Worm (Caenorhabditis elegans) whole organism, L1 larva: ENCODE measurements around the gene F35D2.3.

Experiments
- C04F5.9 ChIP-seq: sonication (generic microtip); optimal IDR thresholded peaks from 2 replicates; lab custom pipeline; 2016; ENCODE audit warnings: missing genetic modification characterization, missing compliant biosample characterization
- C16A3.4 ChIP-seq: fragments of 150-350 bp; optimal IDR thresholded peaks from 2 replicates; lab custom pipeline; 2014; ENCODE audit warnings: missing biosample characterization, missing genetic modification characterization
- F16B12.6 ChIP-seq: fragments of 150-350 bp; optimal IDR thresholded peaks from 2 replicates; lab custom pipeline; 2014; ENCODE audit warnings: missing biosample characterization, missing genetic modification characterization
- Y116A8C.19 ChIP-seq: sonication (generic microtip); optimal IDR thresholded peaks from 2 replicates; lab custom pipeline; 2016; ENCODE audit warnings: missing compliant biosample characterization, missing genetic modification characterization, borderline replicate concordance
- alr-1 ChIP-seq: fragments of 200-800 bp; sonication (Bioruptor generic); optimal IDR thresholded peaks from 2 replicates; lab custom pipeline; 2018; ENCODE audit warnings: borderline replicate concordance, mild to moderate bottlenecking, missing genetic modification characterization, missing compliant biosample characterization
- aly-2 ChIP-seq: fragments of 150-350 bp; optimal IDR thresholded peaks from 2 replicates; lab custom pipeline; 2014; ENCODE audit warnings: missing biosample characterization, missing genetic modification characterization
- ama-1 ChIP-seq: fragments of 150-350 bp; optimal IDR thresholded peaks from 2 replicates; lab custom pipeline; 2014
- blmp-1 ChIP-seq: fragments of 150-350 bp; optimal IDR thresholded peaks from 2 replicates; lab custom pipeline; 2014; ENCODE audit warnings: missing biosample characterization, missing genetic modification characterization
- ceh-8 ChIP-seq: fragments of 200-800 bp; sonication (Bioruptor generic); optimal IDR thresholded peaks from 2 replicates; lab custom pipeline; 2018; ENCODE audit warnings: mild to moderate bottlenecking, missing genetic modification characterization, moderate library complexity, missing compliant biosample characterization
- ceh-82 ChIP-seq, 3 experiments: fragments of 150-350 bp in 1 of 3; sonication (generic microtip) in 2 of 3; optimal IDR thresholded peaks; 2 replicates each; lab custom pipeline; 2014 to 2017; ENCODE audit warnings: missing biosample characterization in 3 of 3, missing genetic modification characterization in 3 of 3
- ceh-88 ChIP-seq: fragments of 200-800 bp; sonication (Bioruptor generic); IDR thresholded peaks from 2 replicates; pipeline ENCODE4 v1.3.6; 2022; ENCODE audit warnings: missing genetic modification characterization, missing compliant biosample characterization
- ceh-90 ChIP-seq: sonication (generic microtip); optimal IDR thresholded peaks from 2 replicates; lab custom pipeline; 2016; ENCODE audit warnings: missing genetic modification characterization, missing compliant biosample characterization
- dpl-1 ChIP-seq, 3 experiments: fragments of 150-350 bp in 2 of 3; sonication (generic microtip) in 1 of 3; optimal IDR thresholded peaks; 2 replicates each; lab custom pipeline; 2014 to 2017; ENCODE audit warnings: missing biosample characterization in 3 of 3, missing genetic modification characterization in 3 of 3, missing genetic modification reagents in 3 of 3
- dsc-1 ChIP-seq: sonication (generic microtip); optimal IDR thresholded peaks from 2 replicates; lab custom pipeline; 2016; ENCODE audit warnings: mild to moderate bottlenecking, missing genetic modification characterization, missing compliant biosample characterization
- efl-3 ChIP-seq: fragments of 200-800 bp; sonication (Bioruptor generic); optimal IDR thresholded peaks from 2 replicates; lab custom pipeline; 2018; ENCODE audit warnings: mild to moderate bottlenecking, missing genetic modification characterization, missing compliant biosample characterization
- elt-2 ChIP-seq: sonication (generic microtip); optimal IDR thresholded peaks from 2 replicates; lab custom pipeline; 2016; ENCODE audit warnings: missing genetic modification characterization, mild to moderate bottlenecking, inconsistent platforms, missing compliant biosample characterization, missing genetic modification reagents
- elt-3 ChIP-seq, 6 experiments: fragments of 150-350 bp in 1 of 6; sonication (generic microtip); optimal IDR thresholded peaks; 2 replicates each; lab custom pipeline; 2017 to 2018; ENCODE audit warnings: missing biosample characterization in 6 of 6, missing genetic modification characterization in 6 of 6, inconsistent platforms in 1 of 6
- fkh-10 ChIP-seq: sonication (generic microtip); optimal IDR thresholded peaks from 2 replicates; lab custom pipeline; 2017; ENCODE audit warnings: missing biosample characterization, missing genetic modification reagents, missing genetic modification characterization
- grh-1 ChIP-seq: fragments of 200-800 bp; sonication (Bioruptor generic); IDR thresholded peaks from 2 replicates; pipeline ENCODE4 v1.3.6; 2022; ENCODE audit warnings: missing genetic modification reagents, missing genetic modification characterization, missing compliant biosample characterization
- hlh-17 ChIP-seq: fragments of 200-800 bp; sonication (Bioruptor generic); optimal IDR thresholded peaks from 2 replicates; lab custom pipeline; 2018; ENCODE audit warnings: missing genetic modification characterization, mild to moderate bottlenecking, missing compliant biosample characterization, moderate library complexity, borderline replicate concordance
- hlh-4 ChIP-seq: sonication (generic microtip); optimal IDR thresholded peaks from 2 replicates; lab custom pipeline; 2016; ENCODE audit warnings: mild to moderate bottlenecking, missing genetic modification characterization, missing compliant biosample characterization
- hpl-2 ChIP-seq: fragments of 150-350 bp; optimal IDR thresholded peaks from 2 replicates; lab custom pipeline; 2014; ENCODE audit warnings: missing biosample characterization, missing genetic modification reagents, missing genetic modification characterization
- jun-1 ChIP-seq: fragments of 150-350 bp; optimal IDR thresholded peaks from 2 replicates; lab custom pipeline; 2014; ENCODE audit warnings: missing biosample characterization, missing genetic modification reagents, missing genetic modification characterization
- lin-13 ChIP-seq: fragments of 150-350 bp; optimal IDR thresholded peaks from 2 replicates; lab custom pipeline; 2014; ENCODE audit warnings: missing biosample characterization, missing genetic modification reagents, missing genetic modification characterization
- lin-14 ChIP-seq: fragments of 200-800 bp; sonication (Bioruptor generic); optimal IDR thresholded peaks from 2 replicates; lab custom pipeline; 2018; ENCODE audit warnings: mild to moderate bottlenecking, missing genetic modification characterization, moderate library complexity, missing compliant biosample characterization
- lin-35 ChIP-seq, 2 experiments: fragments of 150-350 bp; optimal IDR thresholded peaks; 2 replicates each; lab custom pipeline; 2014; ENCODE audit warnings: missing biosample characterization in 2 of 2, missing genetic modification characterization in 2 of 2, missing genetic modification reagents in 2 of 2
- mab-9 ChIP-seq: fragments of 200-800 bp; sonication (Bioruptor generic); IDR thresholded peaks from 2 replicates; pipeline ENCODE4 v1.3.6; 2022; ENCODE audit warnings: missing genetic modification reagents, missing genetic modification characterization, missing compliant biosample characterization
- mdl-1 ChIP-seq, 2 experiments: fragments of 150-350 bp; optimal IDR thresholded peaks; 2 replicates each; lab custom pipeline; 2014 to 2017; ENCODE audit warnings: missing biosample characterization in 2 of 2, missing genetic modification characterization in 2 of 2, inconsistent platforms in 1 of 2
- mef-2 ChIP-seq: fragments of 150-350 bp; optimal IDR thresholded peaks from 2 replicates; lab custom pipeline; 2014; ENCODE audit warnings: missing biosample characterization, missing genetic modification characterization
- mep-1 ChIP-seq: fragments of 150-350 bp; optimal IDR thresholded peaks from 2 replicates; lab custom pipeline; 2014; ENCODE audit warnings: missing biosample characterization, missing genetic modification characterization
- nhr-11 ChIP-seq: fragments of 150-350 bp; optimal IDR thresholded peaks from 2 replicates; lab custom pipeline; 2014; ENCODE audit warnings: missing biosample characterization, missing genetic modification characterization
- nhr-12 ChIP-seq: sonication (generic microtip); optimal IDR thresholded peaks from 2 replicates; lab custom pipeline; 2017; ENCODE audit warnings: missing biosample characterization, missing genetic modification characterization
- nhr-19 ChIP-seq: fragments of 200-800 bp; sonication (Bioruptor generic); conservative IDR thresholded peaks from 2 replicates; pipeline ENCODE4 v1.3.6; 2022; ENCODE audit warnings: missing genetic modification characterization, missing compliant biosample characterization
- nhr-20 ChIP-seq: sonication (generic microtip); optimal IDR thresholded peaks from 2 replicates; lab custom pipeline; 2016; ENCODE audit warnings: mild to moderate bottlenecking, missing genetic modification characterization, missing compliant biosample characterization
- nhr-237 ChIP-seq: fragments of 150-350 bp; optimal IDR thresholded peaks from 2 replicates; lab custom pipeline; 2014; ENCODE audit warnings: missing biosample characterization, missing genetic modification characterization
- nhr-71 ChIP-seq: sonication (generic microtip); optimal IDR thresholded peaks from 2 replicates; lab custom pipeline; 2016; ENCODE audit warnings: mild to moderate bottlenecking, missing genetic modification characterization, moderate library complexity, missing compliant biosample characterization
- nhr-77 ChIP-seq: fragments of 150-350 bp; optimal IDR thresholded peaks from 2 replicates; lab custom pipeline; 2014; ENCODE audit warnings: missing biosample characterization, missing genetic modification characterization
- nhr-85 ChIP-seq: sonication (generic microtip); peaks from one replicate; lab custom pipeline; 2016; ENCODE audit warnings: missing genetic modification characterization, inconsistent platforms, missing compliant biosample characterization
- nhr-90 ChIP-seq: sonication (generic microtip); optimal IDR thresholded peaks from 2 replicates; lab custom pipeline; 2016; ENCODE audit warnings: mild to moderate bottlenecking, missing genetic modification characterization, missing compliant biosample characterization; ENCODE audit not compliant: poor library complexity
- pag-3 ChIP-seq: sonication (generic microtip); optimal IDR thresholded peaks from 2 replicates; lab custom pipeline; 2017; ENCODE audit warnings: missing genetic modification characterization, mild to moderate bottlenecking, missing compliant biosample characterization, antibody characterized with exemption, borderline replicate concordance; ENCODE audit not compliant: insufficient read depth
- pax-3 ChIP-seq: fragments of 200-800 bp; sonication (Bioruptor generic); optimal IDR thresholded peaks from 2 replicates; lab custom pipeline; 2018; ENCODE audit warnings: mild to moderate bottlenecking, missing genetic modification characterization, moderate library complexity, missing compliant biosample characterization
- rnt-1 ChIP-seq: sonication (generic microtip); optimal IDR thresholded peaks from 2 replicates; lab custom pipeline; 2016; ENCODE audit warnings: mild to moderate bottlenecking, missing genetic modification characterization, moderate library complexity, missing compliant biosample characterization
- skn-1 ChIP-seq: fragments of 150-350 bp; optimal IDR thresholded peaks from 2 replicates; lab custom pipeline; 2014; ENCODE audit warnings: missing biosample characterization, missing genetic modification characterization
- snu-23 ChIP-seq: sonication (generic microtip); optimal IDR thresholded peaks from 2 replicates; lab custom pipeline; 2016; ENCODE audit warnings: missing genetic modification characterization, missing compliant biosample characterization
- sup-37 ChIP-seq: fragments of 200-800 bp; sonication (Bioruptor generic); optimal IDR thresholded peaks from 2 replicates; lab custom pipeline; 2018; ENCODE audit warnings: mild to moderate bottlenecking, missing genetic modification characterization, missing compliant biosample characterization
- swsn-7 ChIP-seq: sonication (generic microtip); optimal IDR thresholded peaks from 2 replicates; lab custom pipeline; 2016; ENCODE audit warnings: missing genetic modification characterization, missing compliant biosample characterization
- tbx-2 ChIP-seq: sonication (generic microtip); optimal IDR thresholded peaks from 2 replicates; lab custom pipeline; 2016; ENCODE audit warnings: missing genetic modification characterization, missing compliant biosample characterization
- xbp-1 ChIP-seq: sonication (generic microtip); optimal IDR thresholded peaks from 2 replicates; lab custom pipeline; 2016; ENCODE audit warnings: missing genetic modification characterization, missing compliant biosample characterization
- ztf-11 ChIP-seq, 2 experiments: sonication (generic microtip); optimal IDR thresholded peaks; 2 replicates each; lab custom pipeline; 2016 to 2017; ENCODE audit warnings: missing genetic modification characterization in 2 of 2, missing biosample characterization in 1 of 2, missing compliant biosample characterization in 1 of 2

F35D2.3 gene

DNA sequence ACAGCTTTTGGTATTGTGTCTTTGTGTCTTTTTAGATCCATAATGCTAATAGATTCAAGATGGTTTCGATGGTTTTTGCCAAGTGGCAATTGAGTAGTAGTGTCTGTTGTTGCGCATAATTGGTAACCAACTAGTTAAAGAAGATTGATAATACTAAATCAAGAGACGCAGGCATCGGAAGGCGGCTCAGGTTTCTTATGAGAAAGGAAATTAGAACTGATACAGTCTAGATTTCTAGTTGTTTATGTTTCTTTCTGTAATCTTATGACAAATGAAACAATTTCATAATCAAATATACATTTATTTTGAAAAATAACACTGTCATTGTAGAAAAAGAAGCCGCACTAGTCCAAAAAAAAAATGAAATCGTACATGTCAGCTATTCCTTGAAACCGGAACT lies 16.6 kb upstream of the F35D2.3 start, which contains the start of gene ZK1290.10:
TSS of gene ZK1290.10 (minus strand) at position 101 of the 400 bp plus-strand sequence.
- TF ChIP-seq ceh-8 = no peak
- TF ChIP-seq efl-3 (GFP tag; lab: Kevin White, UChicago) = no peak
- no peak for TF ChIP-seq xbp-1 (tag; lab: Kevin White, UChicago)
- TF ChIP-seq nhr-71 (tag; lab: Kevin White, UChicago) = no peak
- TF ChIP-seq sup-37 (GFP tag; lab: Kevin White, UChicago) = no peak
- TF ChIP-seq nhr-237 (tag; lab: Kevin White, UChicago) = no peak
- TF ChIP-seq blmp-1 (tag; lab: Kevin White, UChicago) = no peak

DNA sequence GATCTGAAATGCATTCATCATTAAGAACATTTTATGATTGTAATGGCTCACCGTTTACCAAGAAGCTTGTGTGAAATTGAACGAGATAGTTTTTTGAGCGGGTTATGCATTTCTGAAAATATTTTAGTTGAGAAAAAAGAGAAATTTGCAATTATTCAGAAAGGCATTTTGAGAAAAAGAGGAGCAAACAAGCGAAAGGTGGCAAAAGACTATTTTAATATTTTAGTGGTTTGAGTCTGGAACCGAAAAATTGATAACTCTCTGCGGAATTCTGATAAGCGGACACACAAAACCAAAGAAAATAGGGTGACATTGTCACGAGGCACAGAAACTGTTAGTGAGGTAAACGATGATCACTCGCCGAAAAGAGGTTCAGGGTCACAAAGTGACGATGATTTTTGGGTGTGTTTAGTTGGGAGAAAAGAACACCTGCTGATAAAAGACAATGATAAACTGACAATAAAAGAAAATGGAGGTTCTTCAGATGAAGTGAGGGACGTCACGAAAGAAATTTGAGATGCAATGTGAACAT lies 15.6 kb upstream of the F35D2.3 start:
- TF ChIP-seq mab-9 (GFP tag; lab: Robert Waterston, UW) = no peak
- peak; percentile 53 for TF ChIP-seq nhr-85 (tag; lab: Kevin White, UChicago)
- TF ChIP-seq dsc-1 = no peak
- TF ChIP-seq mep-1 = peak; percentile 0
- no peak for TF ChIP-seq ama-1 (lab: Kevin White, UChicago)
- TF ChIP-seq ceh-82 (tag; optimal IDR thresholded peaks at IDR 0.05; lab: Kevin White, UChicago) = no peak
- TF ChIP-seq ceh-8 = no peak
- TF ChIP-seq F16B12.6 (tag; lab: Kevin White, UChicago) = no peak
- no peak for TF ChIP-seq C04F5.9 (tag; lab: Kevin White, UChicago)
- TF ChIP-seq nhr-19 = peak; percentile 27; the same call in 1 of the 2 replicates
- TF ChIP-seq pax-3 = no peak
- TF ChIP-seq grh-1 = no peak
- no peak for TF ChIP-seq fkh-10 (GFP tag; lab: Kevin White, UChicago)
- peak; percentile 58 for TF ChIP-seq nhr-20 (tag; lab: Kevin White, UChicago)
- TF ChIP-seq skn-1 (tag; lab: Kevin White, UChicago) = peak; percentile 2
- no peak for TF ChIP-seq ztf-11 (tag; optimal IDR thresholded peaks at IDR 0.05; lab: Kevin White, UChicago)
- TF ChIP-seq jun-1 = no peak
- no peak for TF ChIP-seq pag-3 (tag; lab: Kevin White, UChicago)
- TF ChIP-seq hpl-2 (GFP tag; lab: Kevin White, UChicago) = no peak
- TF ChIP-seq snu-23 (GFP tag; lab: Kevin White, UChicago) = peak; percentile 33
- no peak for TF ChIP-seq efl-3 (GFP tag; lab: Kevin White, UChicago)
- TF ChIP-seq ceh-90 (tag; lab: Kevin White, UChicago) = no peak
- TF ChIP-seq dpl-1 (GFP tag; optimal IDR thresholded peaks at IDR 0.05; lab: Kevin White, UChicago) = no peak
- TF ChIP-seq C16A3.4 = no peak
- TF ChIP-seq hlh-17 (GFP tag; lab: Kevin White, UChicago) = no peak
- TF ChIP-seq nhr-90 (tag; lab: Kevin White, UChicago) = peak; percentile 37
- peak in 1 of 6 experiments; percentile 32 for TF ChIP-seq elt-3 (tag; optimal IDR thresholded peaks at IDR 0.05; lab: Kevin White, UChicago)
- TF ChIP-seq alr-1 (tag; lab: Kevin White, UChicago) = no peak
- TF ChIP-seq nhr-77 (tag; lab: Kevin White, UChicago) = no peak
- TF ChIP-seq aly-2 = no peak
- TF ChIP-seq nhr-237 (tag; lab: Kevin White, UChicago) = no peak
- TF ChIP-seq Y116A8C.19 = no peak
- peak; percentile 70 for TF ChIP-seq lin-14
- peak in 1 of 2 experiments; percentile 39 for TF ChIP-seq mdl-1 (tag; optimal IDR thresholded peaks at IDR 0.05; lab: Kevin White, UChicago)
- TF ChIP-seq nhr-11 (tag; lab: Kevin White, UChicago) = no peak
- TF ChIP-seq ceh-88 (GFP tag; lab: Robert Waterston, UW) = no peak
- peak; percentile 94 for TF ChIP-seq elt-2 (tag; lab: Kevin White, UChicago)
- TF ChIP-seq nhr-71 (tag; lab: Kevin White, UChicago) = peak; percentile 45
- no peak for TF ChIP-seq lin-13 (GFP tag; lab: Kevin White, UChicago)
- TF ChIP-seq rnt-1 (tag; lab: Kevin White, UChicago) = no peak
- TF ChIP-seq swsn-7 (tag; lab: Kevin White, UChicago) = no peak
- peak in 1 of 2 experiments; percentile 64 for TF ChIP-seq lin-35 (GFP tag; optimal IDR thresholded peaks at IDR 0.05; lab: Kevin White, UChicago)
- TF ChIP-seq mef-2 (tag; lab: Kevin White, UChicago) = no peak
- no peak for TF ChIP-seq nhr-12 (tag; lab: Kevin White, UChicago)
- no peak for TF ChIP-seq hlh-4
- TF ChIP-seq blmp-1 (tag; lab: Kevin White, UChicago) = peak; percentile 36
- TF ChIP-seq tbx-2 (tag; lab: Kevin White, UChicago) = no peak
